Fruit fly (Drosophila melanogaster) S2 (cell line): ENCODE data around the gene SkpA.

Experiments used
- CG8478 ChIP-seq: fragments of >200 bp; optimal IDR thresholded peaks from 2 replicates; lab custom pipeline; 2018
- CTCF ChIP-seq, 2 experiments: fragments of >200 bp; optimal IDR thresholded peaks; 2 replicates each; lab custom pipeline; 2018

- TF ChIP-seq CG8478 (lab: Kevin White, UChicago): no peak
- no peak for TF ChIP-seq CTCF (optimal IDR thresholded peaks at IDR 0.05; lab: Kevin White, UChicago)
Observed at dm6 chrX:646395-647009, 9.4 kb upstream of the SkpA start.
